Fruit fly (Drosophila melanogaster) whole organism: Measurements from ENCODE around the gene Myo31DF.

Source experiments
- CG8478 ChIP-seq: fragments of >200 bp; optimal IDR thresholded peaks from 2 replicates; lab custom pipeline; 2018; ENCODE audit warnings: inconsistent platforms
- psq ChIP-seq: fragments of >200 bp; optimal IDR thresholded peaks from 2 replicates; lab custom pipeline; 2017

DNA sequence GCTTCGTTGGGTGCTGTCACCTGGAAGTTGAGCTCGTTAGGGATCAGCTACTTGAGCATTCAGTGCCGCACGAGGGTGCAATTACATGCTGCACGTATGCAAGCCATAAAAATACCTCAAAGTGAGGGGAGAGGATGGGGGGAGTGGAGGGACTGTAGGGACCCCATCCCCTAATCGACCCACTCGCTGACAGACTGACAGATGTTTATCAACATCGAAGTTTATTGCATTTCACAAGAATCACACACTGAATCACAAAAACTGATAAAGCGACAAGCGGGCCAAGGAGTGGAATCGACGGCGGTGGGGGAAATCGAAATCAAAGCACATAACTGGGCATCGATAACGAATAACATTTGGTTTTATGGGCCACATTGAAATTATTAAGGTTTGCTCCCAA, 48.1 kb upstream of the Myo31DF start:
- TF ChIP-seq psq (lab: Kevin White, UChicago) (no peak), CG8478 (lab: Kevin White, UChicago) (no peak)
